Worm (Caenorhabditis elegans): Measurements from ENCODE around the gene vhp-1.

The vhp-1 gene

DNA sequence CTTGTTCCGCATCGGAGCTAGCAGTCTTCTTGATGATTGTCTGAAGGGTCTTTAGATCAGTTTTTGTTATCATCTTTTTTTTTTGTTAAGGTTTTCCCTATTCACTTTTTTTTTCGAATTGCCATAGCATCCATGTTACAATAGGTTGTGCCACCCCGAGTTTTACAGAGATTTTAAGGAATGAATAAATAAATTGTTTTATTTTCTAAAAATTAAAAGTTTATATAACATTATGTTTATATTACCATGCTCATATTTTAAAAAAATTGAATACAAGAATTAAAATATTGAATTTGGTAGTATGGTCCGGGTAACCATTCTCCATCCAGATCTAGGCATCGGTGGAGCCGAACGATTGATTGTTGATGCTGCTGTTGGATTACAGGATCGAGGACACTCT is 51.9 kb downstream of the vhp-1 start, which contains the start of gene algn-2:
Gene algn-2, plus strand, starts transcription at position 301 of the 400 bp plus-strand sequence.
- TF ChIP-seq nhr-28 (tag; optimal IDR thresholded peaks at IDR 0.05) = no peak
- TF ChIP-seq sem-2 (GFP tag; optimal IDR thresholded peaks at IDR 0.05) = no peak
- no peak for TF ChIP-seq tbx-8 (GFP tag; optimal IDR thresholded peaks at IDR 0.05)
- TF ChIP-seq lin-32 (GFP tag; optimal IDR thresholded peaks at IDR 0.05) = no peak
- no peak for TF ChIP-seq lsy-2 (tag; optimal IDR thresholded peaks at IDR 0.05)
- no peak for TF ChIP-seq bed-3 (GFP tag; optimal IDR thresholded peaks at IDR 0.05)

DNA sequence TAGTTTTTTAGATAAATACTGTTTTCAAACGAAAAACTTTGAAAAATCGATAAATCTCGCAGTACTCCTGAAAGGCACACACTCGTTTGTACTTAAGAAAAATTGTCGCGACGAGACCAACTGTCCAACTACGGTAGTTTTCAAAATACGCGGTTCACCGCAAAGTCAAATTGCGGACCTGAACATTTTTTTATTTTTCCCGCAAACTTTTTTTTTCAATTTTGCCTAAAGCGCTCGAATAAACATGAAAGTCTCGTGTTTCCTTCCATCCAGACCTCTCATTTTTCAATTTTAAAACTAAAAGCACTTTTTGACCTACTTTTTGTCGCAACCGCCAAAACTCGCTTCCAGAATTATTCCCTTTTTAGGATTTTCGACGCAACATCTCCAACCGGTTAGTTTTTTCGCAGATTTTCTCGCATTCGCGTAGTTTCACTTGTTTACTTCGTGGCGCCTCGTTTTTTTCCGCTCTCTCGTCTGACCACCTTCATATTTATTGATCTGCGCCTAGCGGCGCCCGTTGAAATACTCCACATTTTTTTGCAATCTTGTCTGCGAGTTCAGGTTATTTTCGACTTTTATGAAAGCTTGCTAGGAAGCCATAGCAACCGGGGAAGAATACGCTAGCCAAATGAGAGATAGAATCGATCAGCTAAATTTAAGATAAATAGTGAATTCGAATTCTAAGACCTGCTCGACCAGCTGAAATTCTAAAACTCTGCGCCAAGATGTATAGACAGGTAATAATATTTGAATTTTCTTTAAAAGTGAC is 54.6 kb downstream of the vhp-1 start, which contains the start of gene prdx-2:
Gene prdx-2, plus strand, starts transcription at position 729 of the 772 bp plus-strand sequence.
- TF ChIP-seq lsy-2 (tag; optimal IDR thresholded peaks at IDR 0.05) (peak; percentile 70), zip-8 (tag; optimal IDR thresholded peaks at IDR 0.05) (no peak), blmp-1 (tag; optimal IDR thresholded peaks at IDR 0.05) (no peak), ztf-11 (tag; optimal IDR thresholded peaks at IDR 0.05) (no peak)

ce11 chrII:5378239-5378521 is 55.1 kb downstream of the vhp-1 start:
- TF ChIP-seq mep-1 (tag; optimal IDR thresholded peaks at IDR 0.05) = no peak
- TF ChIP-seq nhr-76 (tag; optimal IDR thresholded peaks at IDR 0.05) = no peak
- TF ChIP-seq snpc-4 (tag; optimal IDR thresholded peaks at IDR 0.05) = no peak
- no peak for TF ChIP-seq elt-3 (tag; optimal IDR thresholded peaks at IDR 0.05)
- TF ChIP-seq ceh-83 (GFP tag; optimal IDR thresholded peaks at IDR 0.05) = no peak
- no peak for TF ChIP-seq hlh-1 (tag; optimal IDR thresholded peaks at IDR 0.05)
- no peak for TF ChIP-seq drap-1 (GFP tag; optimal IDR thresholded peaks at IDR 0.05)

DNA sequence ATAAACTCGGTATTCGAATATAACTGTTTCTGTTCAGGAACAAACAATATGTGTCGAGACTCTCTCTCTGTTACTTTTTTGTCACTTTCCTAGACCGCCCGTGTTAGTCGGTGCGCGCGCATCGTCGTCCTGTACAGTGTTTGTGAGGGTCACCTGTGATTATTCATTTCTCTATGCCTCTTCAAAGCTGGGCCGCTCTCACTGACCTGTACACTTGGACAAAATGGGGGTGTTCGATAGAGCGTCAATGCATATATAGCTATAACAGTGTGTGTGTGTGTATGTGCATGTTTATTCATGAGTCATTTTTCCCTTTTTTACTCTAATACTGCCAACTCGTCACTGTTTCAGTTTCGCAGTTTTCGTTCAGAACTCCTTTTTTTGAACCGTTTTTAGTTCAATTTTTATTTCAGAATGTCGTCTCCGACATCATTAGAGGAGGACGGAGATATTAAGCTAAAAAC is 56.6 kb downstream of the vhp-1 start, which contains the start of gene pkc-3:
Gene pkc-3, plus strand, starts transcription at position 414 of the 464 bp plus-strand sequence.
- TF ChIP-seq lsy-2 (tag; optimal IDR thresholded peaks at IDR 0.05) = peak; percentile 2
- TF ChIP-seq mep-1 (tag; optimal IDR thresholded peaks at IDR 0.05) = peak; percentile 47
- TF ChIP-seq nhr-237 (tag; optimal IDR thresholded peaks at IDR 0.05) = peak; percentile 32
- TF ChIP-seq nhr-2 (tag; optimal IDR thresholded peaks at IDR 0.05) = peak; percentile 90
- peak; percentile 57 for TF ChIP-seq ham-2 (GFP tag; optimal IDR thresholded peaks at IDR 0.05)
- peak; percentile 24 for TF ChIP-seq cnd-1 (tag; optimal IDR thresholded peaks at IDR 0.05)
- no peak for TF ChIP-seq unc-62 (GFP tag; optimal IDR thresholded peaks at IDR 0.05)
- TF ChIP-seq sptf-1 (tag; optimal IDR thresholded peaks at IDR 0.05) = peak; percentile 20
- no peak for TF ChIP-seq bed-3 (GFP tag; optimal IDR thresholded peaks at IDR 0.05)

ce11 chrII:5384282-5384681 is 61.2 kb downstream of the vhp-1 start:
- TF ChIP-seq bed-3 (GFP tag; optimal IDR thresholded peaks at IDR 0.05) (no peak), lsy-2 (tag; optimal IDR thresholded peaks at IDR 0.05) (no peak), ces-1 (GFP tag; optimal IDR thresholded peaks at IDR 0.05) (no peak), unc-62 (GFP tag; optimal IDR thresholded peaks at IDR 0.05) (no peak), tbx-8 (GFP tag; optimal IDR thresholded peaks at IDR 0.05) (no peak), flh-1 (GFP tag; optimal IDR thresholded peaks at IDR 0.05) (no peak), elt-3 (tag; optimal IDR thresholded peaks at IDR 0.05) (no peak), mls-2 (tag; optimal IDR thresholded peaks at IDR 0.05) (no peak), mab-5 (tag; optimal IDR thresholded peaks at IDR 0.05) (no peak), zip-8 (tag; optimal IDR thresholded peaks at IDR 0.05) (no peak), blmp-1 (tag; optimal IDR thresholded peaks at IDR 0.05) (no peak), nhr-237 (tag; optimal IDR thresholded peaks at IDR 0.05) (no peak), ham-2 (GFP tag; optimal IDR thresholded peaks at IDR 0.05) (no peak), ceh-83 (GFP tag; optimal IDR thresholded peaks at IDR 0.05) (no peak), drap-1 (GFP tag; optimal IDR thresholded peaks at IDR 0.05) (no peak), elt-1 (tag; optimal IDR thresholded peaks at IDR 0.05; ENCODE audit: borderline replicate concordance, insufficient read depth) (no peak), ceh-43 (GFP tag; optimal IDR thresholded peaks at IDR 0.05) (no peak), ceh-39 (tag; optimal IDR thresholded peaks at IDR 0.05) (no peak)

- TF ChIP-seq drap-1 (GFP tag; optimal IDR thresholded peaks at IDR 0.05) (no peak), unc-120 (tag; optimal IDR thresholded peaks at IDR 0.05; ENCODE audit: poor library complexity, severe bottlenecking) (no peak), nhr-76 (tag; optimal IDR thresholded peaks at IDR 0.05) (no peak), ztf-11 (tag; optimal IDR thresholded peaks at IDR 0.05) (no peak), blmp-1 (tag; optimal IDR thresholded peaks at IDR 0.05) (no peak), nhr-2 (tag; optimal IDR thresholded peaks at IDR 0.05) (no peak), snpc-4 (tag; optimal IDR thresholded peaks at IDR 0.05) (no peak), cnd-1 (tag; optimal IDR thresholded peaks at IDR 0.05) (no peak), sem-2 (GFP tag; optimal IDR thresholded peaks at IDR 0.05) (no peak), pha-4 (tag; optimal IDR thresholded peaks at IDR 0.05) (no peak)
These were observed 64.1 kb downstream of the vhp-1 start, which contains the start of gene ccpp-6 for ce11 chrII:5387217-5387616. Gene ccpp-6, minus strand, starts transcription at chrII:5387317.

Measured in whole organism, mixed stage, embryonic.